Worm (Caenorhabditis elegans) whole organism, mixed stage, embryonic: ENCODE measurements around the gene cnnm-2.

Experiments used
- ceh-83 ChIP-seq: fragments of 200-800 bp; sonication (Bioruptor generic); optimal IDR thresholded peaks from 2 replicates; lab custom pipeline; 2018; ENCODE audit warnings: mild to moderate bottlenecking, missing genetic modification characterization, missing compliant biosample characterization
- elt-1 ChIP-seq: sonication (generic microtip); optimal IDR thresholded peaks from 2 replicates; lab custom pipeline; 2017; ENCODE audit warnings: missing genetic modification characterization, mild to moderate bottlenecking, missing compliant biosample characterization, antibody characterized with exemption, moderate library complexity, borderline replicate concordance; ENCODE audit not compliant: insufficient read depth
- elt-3 ChIP-seq: fragments of 150-350 bp; optimal IDR thresholded peaks from 2 replicates; lab custom pipeline; 2014; ENCODE audit warnings: missing biosample characterization, missing genetic modification characterization
- lin-13 ChIP-seq: fragments of 150-350 bp; optimal IDR thresholded peaks from 2 replicates; lab custom pipeline; 2014; ENCODE audit warnings: missing biosample characterization, missing genetic modification characterization
- lsy-2 ChIP-seq: fragments of 150-350 bp; optimal IDR thresholded peaks from 2 replicates; lab custom pipeline; 2014; ENCODE audit warnings: missing biosample characterization, missing genetic modification characterization
- nhr-12 ChIP-seq: fragments of 150-350 bp; optimal IDR thresholded peaks from 2 replicates; lab custom pipeline; 2014; ENCODE audit warnings: missing biosample characterization, missing genetic modification characterization
- nhr-28 ChIP-seq: fragments of 150-350 bp; optimal IDR thresholded peaks from 2 replicates; lab custom pipeline; 2014; ENCODE audit warnings: missing biosample characterization, missing genetic modification characterization
- nhr-76 ChIP-seq: sonication (generic microtip); optimal IDR thresholded peaks from 2 replicates; lab custom pipeline; 2017; ENCODE audit warnings: missing biosample characterization, missing genetic modification characterization
- pha-4 ChIP-seq: fragments of 150-350 bp; optimal IDR thresholded peaks from 2 replicates; lab custom pipeline; 2018; ENCODE audit warnings: missing biosample characterization, missing genetic modification reagents, missing genetic modification characterization
- snpc-4 ChIP-seq: fragments of 150-350 bp; optimal IDR thresholded peaks from 2 replicates; lab custom pipeline; 2014; ENCODE audit warnings: missing biosample characterization, missing genetic modification characterization
- unc-120 ChIP-seq: sonication (generic microtip); optimal IDR thresholded peaks from 2 replicates; lab custom pipeline; 2017; ENCODE audit warnings: missing genetic modification characterization, missing compliant biosample characterization; ENCODE audit not compliant: poor library complexity, severe bottlenecking
- unc-39 ChIP-seq: fragments of 150-350 bp; optimal IDR thresholded peaks from 2 replicates; lab custom pipeline; 2014; ENCODE audit warnings: missing biosample characterization, missing genetic modification characterization
- unc-62 ChIP-seq: fragments of 150-350 bp; optimal IDR thresholded peaks from 2 replicates; lab custom pipeline; 2014; ENCODE audit warnings: missing biosample characterization, missing genetic modification reagents, missing genetic modification characterization
- ztf-11 ChIP-seq: fragments of 150-350 bp; optimal IDR thresholded peaks from 2 replicates; lab custom pipeline; 2014; ENCODE audit warnings: missing biosample characterization, missing genetic modification characterization

- TF ChIP-seq nhr-28 (tag; lab: Kevin White, UChicago) = no peak
- TF ChIP-seq lsy-2 (tag; lab: Kevin White, UChicago) = no peak
- no peak for TF ChIP-seq nhr-12
- no peak for TF ChIP-seq elt-3 (tag; lab: Kevin White, UChicago)
- TF ChIP-seq elt-1 (tag; lab: Kevin White, UChicago) = no peak
- TF ChIP-seq snpc-4 (tag; lab: Kevin White, UChicago) = no peak
- TF ChIP-seq ztf-11 (tag; lab: Kevin White, UChicago) = no peak
- TF ChIP-seq unc-39 (tag; lab: Kevin White, UChicago) = no peak
- no peak for TF ChIP-seq pha-4 (tag; lab: Kevin White, UChicago)
- no peak for TF ChIP-seq unc-62 (GFP tag; lab: Kevin White, UChicago)
- TF ChIP-seq nhr-76 (tag; lab: Kevin White, UChicago) = no peak
- TF ChIP-seq ceh-83 (GFP tag; lab: Kevin White, UChicago) = no peak
- TF ChIP-seq unc-120 (tag; lab: Kevin White, UChicago) = no peak
- no peak for TF ChIP-seq lin-13 (tag; lab: Kevin White, UChicago)
These were observed 19.3 kb downstream of the cnnm-2 start, which contains the start of gene C28G1.6 for ce11 chrX:8831162-8831561.
